Worm (Caenorhabditis elegans) whole organism, L3 larva: ENCODE data around the gene K09D9.9.

Source experiments
- ama-1 ChIP-seq: fragments of 150-350 bp; optimal IDR thresholded peaks from 2 replicates; lab custom pipeline; 2018
- eor-1 ChIP-seq, 2 experiments: fragments of 150-350 bp; optimal IDR thresholded peaks; 2 replicates each; lab custom pipeline; 2014 to 2018; ENCODE audit warnings: missing biosample characterization in 2 of 2, missing genetic modification characterization in 2 of 2
- skn-1 ChIP-seq: fragments of 150-350 bp; optimal IDR thresholded peaks from 2 replicates; lab custom pipeline; 2014; ENCODE audit warnings: missing biosample characterization, missing genetic modification characterization
- tbx-2 ChIP-seq: sonication (generic microtip); optimal IDR thresholded peaks from 2 replicates; lab custom pipeline; 2016; ENCODE audit warnings: mild to moderate bottlenecking, missing genetic modification characterization, missing compliant biosample characterization

ce11 chrV:3981680-3982079, 12.3 kb downstream of the K09D9.9 start, which contains the start of gene nlp-30:
- no peak for TF ChIP-seq eor-1 (tag; optimal IDR thresholded peaks at IDR 0.05; lab: Kevin White, UChicago)
- TF ChIP-seq skn-1 (tag; lab: Kevin White, UChicago): no peak
- no peak for TF ChIP-seq tbx-2 (tag; lab: Kevin White, UChicago)
- no peak for TF ChIP-seq ama-1
